Worm (Caenorhabditis elegans) whole organism, L3 larva: ENCODE results near the gene acl-9.
A peak's percentile ranks its signal among the peaks of the same experiment; 100 is the strongest.

Experiments
- R02D3.7 ChIP-seq: fragments of 150-350 bp; optimal IDR thresholded peaks from 2 replicates; lab custom pipeline; 2014; ENCODE audit warnings: missing biosample characterization, missing genetic modification characterization
- ZK546.5 ChIP-seq: sonication (generic microtip); optimal IDR thresholded peaks from 2 replicates; lab custom pipeline; 2017; ENCODE audit warnings: missing biosample characterization, missing genetic modification characterization
- aly-2 ChIP-seq: fragments of 150-350 bp; optimal IDR thresholded peaks from 2 replicates; lab custom pipeline; 2014; ENCODE audit warnings: missing biosample characterization, missing genetic modification characterization
- ama-1 ChIP-seq: fragments of 150-350 bp; optimal IDR thresholded peaks from 2 replicates; lab custom pipeline; 2018
- ceh-28 ChIP-seq: fragments of 150-350 bp; optimal IDR thresholded peaks from 2 replicates; lab custom pipeline; 2014; ENCODE audit warnings: missing biosample characterization, missing genetic modification reagents, missing genetic modification characterization
- ceh-9 ChIP-seq: sonication (generic microtip); optimal IDR thresholded peaks from 2 replicates; lab custom pipeline; 2018; ENCODE audit warnings: missing biosample characterization, missing genetic modification characterization
- daf-12 ChIP-seq: fragments of 150-350 bp; optimal IDR thresholded peaks from 2 replicates; lab custom pipeline; 2014; ENCODE audit warnings: missing biosample characterization, missing genetic modification reagents, missing genetic modification characterization
- egl-27 ChIP-seq: sonication (generic microtip); optimal IDR thresholded peaks from 4 replicates; lab custom pipeline; 2017; ENCODE audit warnings: missing biosample characterization, missing genetic modification reagents, missing genetic modification characterization
- egl-5 ChIP-seq: fragments of 150-350 bp; optimal IDR thresholded peaks from 2 replicates; lab custom pipeline; 2017; ENCODE audit warnings: missing biosample characterization, missing genetic modification reagents, missing genetic modification characterization, inconsistent platforms
- elt-1 ChIP-seq: fragments of 150-350 bp; optimal IDR thresholded peaks from 2 replicates; lab custom pipeline; 2014; ENCODE audit warnings: missing biosample characterization, missing genetic modification characterization
- elt-2 ChIP-seq: sonication (generic microtip); optimal IDR thresholded peaks from 2 replicates; lab custom pipeline; 2016; ENCODE audit warnings: missing genetic modification reagents, mild to moderate bottlenecking, missing genetic modification characterization, missing compliant biosample characterization
- elt-3 ChIP-seq, 3 experiments: fragments of 150-350 bp in 1 of 3; sonication (generic microtip) in 2 of 3; optimal IDR thresholded peaks; 2 replicates in 2 of 3; 4 replicates in 1 of 3; lab custom pipeline; 2014 to 2017; ENCODE audit warnings: missing biosample characterization in 3 of 3, missing genetic modification characterization in 3 of 3
- eor-1 ChIP-seq, 2 experiments: fragments of 150-350 bp; optimal IDR thresholded peaks; 2 replicates each; lab custom pipeline; 2014 to 2018; ENCODE audit warnings: missing biosample characterization in 2 of 2, missing genetic modification characterization in 2 of 2
- fkh-10 ChIP-seq: sonication (generic microtip); optimal IDR thresholded peaks from 2 replicates; lab custom pipeline; 2017; ENCODE audit warnings: missing biosample characterization, missing genetic modification reagents, missing genetic modification characterization
- hmg-11 ChIP-seq: sonication (generic microtip); optimal IDR thresholded peaks from 2 replicates; lab custom pipeline; 2016; ENCODE audit warnings: missing genetic modification characterization, missing compliant biosample characterization
- lin-15B ChIP-seq: fragments of 150-350 bp; optimal IDR thresholded peaks from 2 replicates; lab custom pipeline; 2014; ENCODE audit warnings: missing biosample characterization, missing genetic modification characterization
- lin-39 ChIP-seq: fragments of 150-350 bp; optimal IDR thresholded peaks from 2 replicates; lab custom pipeline; 2018; ENCODE audit warnings: missing biosample characterization, missing genetic modification reagents, missing genetic modification characterization
- lsy-12 ChIP-seq: sonication (generic microtip); optimal IDR thresholded peaks from 2 replicates; lab custom pipeline; 2016; ENCODE audit warnings: mild to moderate bottlenecking, missing genetic modification characterization, missing compliant biosample characterization
- mdl-1 ChIP-seq: fragments of 150-350 bp; optimal IDR thresholded peaks from 2 replicates; lab custom pipeline; 2014; ENCODE audit warnings: missing biosample characterization, missing genetic modification characterization
- mml-1 ChIP-seq: fragments of 150-350 bp; sonication (generic microtip); optimal IDR thresholded peaks from 3 replicates; lab custom pipeline; 2014; ENCODE audit warnings: missing biosample characterization, missing genetic modification characterization
- nfya-1 ChIP-seq: sonication (generic microtip); optimal IDR thresholded peaks from 2 replicates; lab custom pipeline; 2017; ENCODE audit warnings: missing genetic modification characterization, mild to moderate bottlenecking, missing compliant biosample characterization, antibody characterized with exemption, moderate library complexity; ENCODE audit not compliant: insufficient read depth
- nhr-11 ChIP-seq: fragments of 150-350 bp; optimal IDR thresholded peaks from 2 replicates; lab custom pipeline; 2014; ENCODE audit warnings: missing biosample characterization, missing genetic modification characterization
- nhr-23 ChIP-seq: fragments of 150-350 bp; optimal IDR thresholded peaks from 2 replicates; lab custom pipeline; 2014; ENCODE audit warnings: missing biosample characterization, missing genetic modification reagents, missing genetic modification characterization
- nhr-237 ChIP-seq: fragments of 150-350 bp; optimal IDR thresholded peaks from 2 replicates; lab custom pipeline; 2014; ENCODE audit warnings: missing biosample characterization, missing genetic modification characterization
- nhr-25 ChIP-seq: sonication (generic microtip); optimal IDR thresholded peaks from 2 replicates; lab custom pipeline; 2017; ENCODE audit warnings: missing biosample characterization, missing genetic modification characterization
- nhr-43 ChIP-seq: sonication (generic microtip); optimal IDR thresholded peaks from 2 replicates; lab custom pipeline; 2016; ENCODE audit warnings: mild to moderate bottlenecking, missing genetic modification characterization, missing compliant biosample characterization; ENCODE audit not compliant: poor library complexity, severe bottlenecking
- nhr-67 ChIP-seq: fragments of 150-350 bp; optimal IDR thresholded peaks from 2 replicates; lab custom pipeline; 2014; ENCODE audit warnings: missing biosample characterization, missing genetic modification characterization
- nhr-77 ChIP-seq: fragments of 150-350 bp; optimal IDR thresholded peaks from 2 replicates; lab custom pipeline; 2014; ENCODE audit warnings: missing biosample characterization, missing genetic modification characterization
- pha-4 ChIP-seq: fragments of 150-350 bp; optimal IDR thresholded peaks from 2 replicates; lab custom pipeline; 2014; ENCODE audit warnings: missing biosample characterization, missing genetic modification reagents, missing genetic modification characterization
- skn-1 ChIP-seq: fragments of 150-350 bp; optimal IDR thresholded peaks from 2 replicates; lab custom pipeline; 2014; ENCODE audit warnings: missing biosample characterization, missing genetic modification characterization
- snpc-4 ChIP-seq: fragments of 150-350 bp; optimal IDR thresholded peaks from 2 replicates; lab custom pipeline; 2014; ENCODE audit warnings: missing biosample characterization, missing genetic modification characterization
- tbx-2 ChIP-seq: sonication (generic microtip); optimal IDR thresholded peaks from 2 replicates; lab custom pipeline; 2016; ENCODE audit warnings: mild to moderate bottlenecking, missing genetic modification characterization, missing compliant biosample characterization
- unc-39 ChIP-seq: sonication (generic microtip); optimal IDR thresholded peaks from 4 replicates; lab custom pipeline; 2017; ENCODE audit warnings: missing biosample characterization, missing genetic modification characterization
- unc-62 ChIP-seq: fragments of 150-350 bp; sonication (generic microtip); optimal IDR thresholded peaks from 4 replicates; lab custom pipeline; 2014; ENCODE audit warnings: missing biosample characterization, missing genetic modification reagents, missing genetic modification characterization
- zag-1 ChIP-seq: fragments of 150-350 bp; optimal IDR thresholded peaks from 2 replicates; lab custom pipeline; 2014; ENCODE audit warnings: missing biosample characterization, missing genetic modification characterization
- ztf-11 ChIP-seq: fragments of 150-350 bp; optimal IDR thresholded peaks from 2 replicates; lab custom pipeline; 2014; ENCODE audit warnings: missing biosample characterization, missing genetic modification characterization
- ztf-4 ChIP-seq: fragments of 150-350 bp; optimal IDR thresholded peaks from 2 replicates; lab custom pipeline; 2014; ENCODE audit warnings: missing biosample characterization, missing genetic modification characterization

The acl-9 gene

DNA sequence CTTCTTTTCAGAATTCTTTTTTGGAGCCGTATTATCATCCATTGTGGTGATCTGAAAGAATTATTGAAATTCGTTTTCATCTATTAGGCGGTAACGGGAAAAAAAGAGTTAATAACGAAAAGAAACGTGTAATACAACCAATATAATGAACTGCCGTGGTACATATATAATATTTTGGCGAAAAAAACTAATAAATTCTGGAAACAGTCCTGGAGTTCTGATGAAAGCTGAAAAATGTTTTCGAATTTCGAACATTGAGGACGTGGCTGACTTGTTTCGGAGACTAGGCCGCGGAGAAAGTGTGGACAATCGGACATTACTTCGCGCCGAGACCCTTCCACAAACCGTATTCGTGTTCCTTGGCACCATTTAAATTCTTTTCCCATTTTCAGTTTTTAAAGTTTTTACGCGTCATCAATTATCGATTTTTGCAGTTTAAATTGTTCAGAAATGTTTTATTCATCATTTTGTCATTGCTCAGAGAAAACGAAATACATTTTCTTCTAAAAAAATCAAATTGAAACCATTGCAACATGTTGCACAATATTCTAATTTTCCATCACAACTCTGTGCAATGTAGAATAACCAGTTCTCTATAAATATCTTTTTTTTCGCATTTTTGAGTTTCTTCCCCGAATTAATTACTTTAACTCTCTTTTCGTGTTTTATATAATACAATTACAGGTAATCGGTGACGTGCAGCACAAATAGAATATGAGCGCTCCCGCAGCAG lies 19.4 kb upstream of the acl-9 start, which contains the start of the genes gad-1 and erfa-1:
TSS of gene gad-1 (minus strand) at position 51 of the 733 bp plus-strand sequence.
TSS of gene erfa-1 (plus strand) at position 683 of the 733 bp plus-strand sequence.
- TF ChIP-seq lin-39: peak; percentile 87
- TF ChIP-seq elt-1 (tag; lab: Kevin White, UChicago): no peak
- TF ChIP-seq unc-39: no peak
- no peak for TF ChIP-seq fkh-10 (GFP tag; lab: Kevin White, UChicago)
- TF ChIP-seq nhr-43 (tag; lab: Kevin White, UChicago): peak; percentile 46
- TF ChIP-seq pha-4 (tag; lab: Kevin White, UChicago): peak; percentile 76
- TF ChIP-seq nhr-11 (tag; lab: Kevin White, UChicago): no peak
- TF ChIP-seq ama-1 (lab: Kevin White, UChicago): peak; percentile 18
- TF ChIP-seq nhr-25 (tag; lab: Kevin White, UChicago): peak; percentile 77
- peak; percentile 39 for TF ChIP-seq elt-2 (tag; lab: Kevin White, UChicago)
- peak; percentile 82 for TF ChIP-seq nfya-1 (tag; lab: Kevin White, UChicago)
- TF ChIP-seq lin-15B (tag; lab: Kevin White, UChicago): peak; percentile 95
- no peak for TF ChIP-seq tbx-2 (tag; lab: Kevin White, UChicago)
- TF ChIP-seq ZK546.5: no peak
- no peak for TF ChIP-seq zag-1 (tag; lab: Kevin White, UChicago)
- peak; percentile 68 for TF ChIP-seq ceh-28
- peak; percentile 42 for TF ChIP-seq hmg-11 (tag; lab: Kevin White, UChicago)
- TF ChIP-seq nhr-23 (tag; lab: Kevin White, UChicago): peak; percentile 60

DNA sequence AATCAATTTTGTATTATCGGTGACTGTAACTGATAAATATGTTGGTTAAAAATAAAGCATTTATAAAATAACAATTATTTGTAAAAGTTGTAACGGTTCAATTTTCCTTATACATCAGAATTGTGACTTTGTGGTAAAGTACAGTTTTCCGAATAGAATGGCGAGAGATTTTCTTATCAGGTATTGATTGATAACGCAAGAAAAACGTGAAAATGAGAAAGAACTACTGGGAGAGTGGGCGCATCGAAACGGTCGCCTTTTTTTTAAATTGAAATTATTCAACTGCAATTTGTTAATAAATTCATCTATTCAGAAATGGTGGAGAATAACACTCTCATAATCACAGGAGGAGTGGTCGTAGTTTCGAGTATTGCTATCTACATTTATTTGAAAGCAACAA lies 16.7 kb upstream of the acl-9 start, which contains the start of gene hpo-19:
TSS of gene hpo-19 (plus strand) at position 314 of the 400 bp plus-strand sequence.
- TF ChIP-seq nhr-77 (tag; lab: Kevin White, UChicago): no peak
- TF ChIP-seq elt-2 (tag; lab: Kevin White, UChicago): peak; percentile 55
- TF ChIP-seq egl-27 (tag; lab: Kevin White, UChicago): no peak
- TF ChIP-seq ZK546.5: no peak
- TF ChIP-seq mdl-1 (tag; lab: Kevin White, UChicago): no peak

DNA sequence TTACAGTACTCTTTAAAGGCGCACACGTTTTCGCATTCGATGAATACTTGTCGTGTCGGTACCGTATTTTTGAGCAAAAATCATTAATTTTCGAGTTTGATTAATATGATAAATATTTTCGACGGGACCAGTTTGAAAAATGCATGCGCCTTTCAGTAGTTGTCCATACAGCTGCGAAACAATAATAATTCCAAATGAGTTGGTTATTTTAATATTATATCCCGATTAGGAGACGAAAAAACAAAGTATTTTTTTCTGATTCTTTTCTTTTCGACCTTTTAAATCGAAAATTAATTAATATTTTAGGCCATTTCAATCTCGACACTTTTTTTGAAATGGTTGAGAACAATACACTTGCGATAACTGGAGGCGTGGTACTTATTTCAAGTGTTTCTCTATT lies 14.4 kb upstream of the acl-9 start, which contains the start of gene T05H4.4:
TSS of gene T05H4.4 (plus strand) at position 301 of the 400 bp plus-strand sequence.
- no peak for TF ChIP-seq fkh-10 (GFP tag; lab: Kevin White, UChicago)
- no peak for TF ChIP-seq unc-62
- no peak for TF ChIP-seq tbx-2 (tag; lab: Kevin White, UChicago)
- TF ChIP-seq lin-15B (tag; lab: Kevin White, UChicago): no peak
- TF ChIP-seq, all 47 proteins: peak for 0

DNA sequence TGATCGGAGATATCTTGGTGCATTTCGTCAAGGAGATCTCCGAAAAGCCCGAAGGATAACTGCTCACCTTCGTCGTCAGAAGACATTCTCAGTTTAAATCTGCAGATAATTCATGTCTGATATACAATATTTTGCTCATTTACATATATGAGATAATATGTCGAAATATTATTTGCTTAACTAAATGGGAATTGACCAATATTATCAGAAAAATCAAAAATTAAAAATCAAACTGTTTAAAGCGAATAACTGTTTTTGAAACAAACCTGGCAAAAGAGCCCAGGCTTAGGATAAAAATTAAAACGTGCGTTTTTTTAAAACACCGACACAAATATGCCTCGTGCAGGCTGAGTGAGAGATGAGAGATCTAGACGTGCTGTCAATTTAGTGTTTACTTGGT lies 11.4 kb upstream of the acl-9 start, which contains the start of gene T05H4.15:
TSS of gene T05H4.15 (minus strand) at position 101 of the 400 bp plus-strand sequence.
- TF ChIP-seq nhr-237 (tag; lab: Kevin White, UChicago): no peak
- no peak for TF ChIP-seq lin-15B (tag; lab: Kevin White, UChicago)
- no peak for TF ChIP-seq mdl-1 (tag; lab: Kevin White, UChicago)
- no peak for TF ChIP-seq nhr-11 (tag; lab: Kevin White, UChicago)
- TF ChIP-seq nhr-23 (tag; lab: Kevin White, UChicago): no peak
- TF ChIP-seq nhr-25 (tag; lab: Kevin White, UChicago): no peak
- no peak for TF ChIP-seq egl-27 (tag; lab: Kevin White, UChicago)
- no peak for TF ChIP-seq fkh-10 (GFP tag; lab: Kevin White, UChicago)
- TF ChIP-seq nfya-1 (tag; lab: Kevin White, UChicago): no peak

ce11 chrV:6442037-6442436 lies 11.0 kb upstream of the acl-9 start, which contains the start of gene T05H4.3:
Gene T05H4.3 (plus strand): TSS chrV:6442337.
- no peak for TF ChIP-seq nhr-67 (tag; lab: Kevin White, UChicago)
- no peak for TF ChIP-seq ZK546.5
- TF ChIP-seq ztf-11 (tag; lab: Kevin White, UChicago): no peak
- TF ChIP-seq nhr-237 (tag; lab: Kevin White, UChicago): no peak
- no peak for TF ChIP-seq lsy-12 (tag; lab: Kevin White, UChicago)
- TF ChIP-seq snpc-4 (tag; lab: Kevin White, UChicago): no peak
- no peak for TF ChIP-seq skn-1 (tag; lab: Kevin White, UChicago)
- TF ChIP-seq ztf-4 (tag; lab: Kevin White, UChicago): no peak
- TF ChIP-seq daf-12 (tag; lab: Kevin White, UChicago): no peak
- TF ChIP-seq R02D3.7: no peak
- TF ChIP-seq elt-3 (tag; optimal IDR thresholded peaks at IDR 0.05; lab: Kevin White, UChicago): no peak
- TF ChIP-seq egl-5 (tag; lab: Kevin White, UChicago): no peak
- TF ChIP-seq nhr-11 (tag; lab: Kevin White, UChicago): no peak
- TF ChIP-seq unc-62: no peak
- TF ChIP-seq aly-2 (tag; lab: Kevin White, UChicago): no peak
- TF ChIP-seq mml-1 (tag; lab: Kevin White, UChicago): no peak
- TF ChIP-seq ceh-9: no peak
- no peak for TF ChIP-seq eor-1 (tag; optimal IDR thresholded peaks at IDR 0.05; lab: Kevin White, UChicago)
